Worm (Caenorhabditis elegans): ENCODE measurements around the gene cki-2.

- TF ChIP-seq fos-1 (tag; optimal IDR thresholded peaks at IDR 0.05) (no peak), ama-1 (optimal IDR thresholded peaks at IDR 0.05) (no peak), unc-39 (tag; optimal IDR thresholded peaks at IDR 0.05) (no peak), set-16 (GFP tag; IDR thresholded peaks at IDR 0.05) (no peak), R02D3.7 (tag; optimal IDR thresholded peaks at IDR 0.05) (no peak), ZK546.5 (tag; optimal IDR thresholded peaks at IDR 0.05) (no peak), zfp-3 (GFP tag; conservative IDR thresholded peaks at IDR 0.05) (no peak)
These were observed 2.1 kb upstream of the cki-2 start for ce11 chrII:7814215-7814614.
